Worm (Caenorhabditis elegans) whole organism, late embryonic: ENCODE results near the gene F11C1.1.
A peak's percentile ranks its signal among the peaks of the same experiment; 100 is the strongest.

Experiments used
- C08G9.2 ChIP-seq: sonication (generic microtip); optimal IDR thresholded peaks from 2 replicates; lab custom pipeline; 2016; ENCODE audit warnings: mild to moderate bottlenecking, missing genetic modification characterization, moderate library complexity, missing compliant biosample characterization
- F13H6.1 ChIP-seq: sonication (generic microtip); optimal IDR thresholded peaks from 2 replicates; lab custom pipeline; 2016; ENCODE audit warnings: missing genetic modification characterization, missing compliant biosample characterization
- K02D7.2 ChIP-seq: sonication (generic microtip); optimal IDR thresholded peaks from 2 replicates; lab custom pipeline; 2017; ENCODE audit warnings: mild to moderate bottlenecking, missing genetic modification characterization, missing compliant biosample characterization
- T23F11.4 ChIP-seq: fragments of 200-800 bp; sonication (Bioruptor generic); optimal IDR thresholded peaks from 2 replicates; lab custom pipeline; 2018; ENCODE audit warnings: mild to moderate bottlenecking, missing genetic modification characterization, missing compliant biosample characterization
- ahr-1 ChIP-seq: sonication (generic microtip); optimal IDR thresholded peaks from 2 replicates; lab custom pipeline; 2016; ENCODE audit warnings: missing genetic modification characterization, missing compliant biosample characterization
- ceh-19 ChIP-seq: fragments of 200-800 bp; sonication (Bioruptor generic); optimal IDR thresholded peaks from 2 replicates; lab custom pipeline; 2018; ENCODE audit warnings: mild to moderate bottlenecking, missing genetic modification characterization, missing compliant biosample characterization
- ceh-2 ChIP-seq: sonication (generic microtip); optimal IDR thresholded peaks from 2 replicates; lab custom pipeline; 2016; ENCODE audit warnings: missing genotype, missing genetic modification characterization, missing compliant biosample characterization
- ceh-22 ChIP-seq: sonication (generic microtip); optimal IDR thresholded peaks from 2 replicates; lab custom pipeline; 2017; ENCODE audit warnings: missing biosample characterization, missing genetic modification characterization
- ceh-24 ChIP-seq: sonication (generic microtip); optimal IDR thresholded peaks from 2 replicates; lab custom pipeline; 2016; ENCODE audit warnings: mild to moderate bottlenecking, missing genetic modification characterization, missing compliant biosample characterization
- ceh-31 ChIP-seq: sonication (generic microtip); optimal IDR thresholded peaks from 2 replicates; lab custom pipeline; 2016; ENCODE audit warnings: missing genetic modification characterization, missing compliant biosample characterization
- ceh-34 ChIP-seq: sonication (generic microtip); optimal IDR thresholded peaks from 2 replicates; lab custom pipeline; 2016; ENCODE audit warnings: mild to moderate bottlenecking, missing genetic modification characterization, missing compliant biosample characterization
- ceh-45 ChIP-seq: fragments of 200-800 bp; sonication (Bioruptor generic); IDR thresholded peaks from 2 replicates; pipeline ENCODE4 v1.3.6; 2022; ENCODE audit warnings: missing genetic modification reagents, missing genetic modification characterization, missing compliant biosample characterization
- ceh-48 ChIP-seq: sonication (generic microtip); optimal IDR thresholded peaks from 2 replicates; lab custom pipeline; 2016; ENCODE audit warnings: missing genetic modification characterization, inconsistent platforms, missing compliant biosample characterization
- ceh-6 ChIP-seq: fragments of 200-800 bp; sonication (Bioruptor generic); optimal IDR thresholded peaks from 2 replicates; lab custom pipeline; 2018; ENCODE audit warnings: mild to moderate bottlenecking, missing genetic modification characterization, missing compliant biosample characterization
- che-1 ChIP-seq: sonication (generic microtip); optimal IDR thresholded peaks from 2 replicates; lab custom pipeline; 2016; ENCODE audit warnings: mild to moderate bottlenecking, missing genetic modification characterization, missing compliant biosample characterization
- dmd-4 ChIP-seq: sonication (generic microtip); optimal IDR thresholded peaks from 2 replicates; lab custom pipeline; 2016; ENCODE audit warnings: borderline replicate concordance, missing genetic modification characterization, missing compliant biosample characterization
- elt-2 ChIP-seq: sonication (generic microtip); optimal IDR thresholded peaks from 2 replicates; lab custom pipeline; 2016; ENCODE audit warnings: missing genetic modification reagents, missing genetic modification characterization, missing compliant biosample characterization
- elt-4 ChIP-seq: sonication (generic microtip); optimal IDR thresholded peaks from 2 replicates; lab custom pipeline; 2016; ENCODE audit warnings: missing genetic modification characterization, missing compliant biosample characterization
- ets-4 ChIP-seq: sonication (generic microtip); optimal IDR thresholded peaks from 2 replicates; lab custom pipeline; 2016; ENCODE audit warnings: missing genetic modification characterization, missing compliant biosample characterization
- fkh-10 ChIP-seq: fragments of 150-350 bp; optimal IDR thresholded peaks from 2 replicates; lab custom pipeline; 2014; ENCODE audit warnings: missing biosample characterization, missing genetic modification reagents, missing genetic modification characterization
- hlh-8 ChIP-seq: sonication (generic microtip); optimal IDR thresholded peaks from 2 replicates; lab custom pipeline; 2016; ENCODE audit warnings: missing genotype, missing genetic modification characterization, missing compliant biosample characterization
- lin-11 ChIP-seq: fragments of 200-800 bp; sonication (Bioruptor generic); optimal IDR thresholded peaks from 2 replicates; lab custom pipeline; 2018; ENCODE audit warnings: mild to moderate bottlenecking, missing genetic modification characterization, missing compliant biosample characterization
- mec-3 ChIP-seq: sonication (generic microtip); optimal IDR thresholded peaks from 2 replicates; lab custom pipeline; 2016; ENCODE audit warnings: borderline replicate concordance, missing genetic modification characterization, missing compliant biosample characterization
- nfya-1 ChIP-seq: sonication (generic microtip); optimal IDR thresholded peaks from 2 replicates; lab custom pipeline; 2017; ENCODE audit warnings: missing genetic modification characterization, mild to moderate bottlenecking, missing compliant biosample characterization, antibody characterized with exemption, moderate library complexity
- nhr-232 ChIP-seq: sonication (generic microtip); optimal IDR thresholded peaks from 2 replicates; lab custom pipeline; 2016; ENCODE audit warnings: missing genetic modification characterization, missing compliant biosample characterization
- pat-9 ChIP-seq: fragments of 200-800 bp; sonication (Bioruptor generic); optimal IDR thresholded peaks from 2 replicates; lab custom pipeline; 2018; ENCODE audit warnings: mild to moderate bottlenecking, missing genetic modification characterization, moderate library complexity, missing compliant biosample characterization
- pha-2 ChIP-seq: sonication (generic microtip); optimal IDR thresholded peaks from 2 replicates; lab custom pipeline; 2017; ENCODE audit warnings: mild to moderate bottlenecking, missing genetic modification characterization, missing compliant biosample characterization
- pqm-1 ChIP-seq: sonication (generic microtip); optimal IDR thresholded peaks from 2 replicates; lab custom pipeline; 2016; ENCODE audit warnings: missing genetic modification characterization, missing compliant biosample characterization
- sox-2 ChIP-seq: fragments of 200-800 bp; sonication (Bioruptor generic); IDR thresholded peaks from 2 replicates; pipeline ENCODE4 v1.3.6; 2022; ENCODE audit warnings: missing genetic modification reagents, missing genetic modification characterization, missing compliant biosample characterization
- sox-4 ChIP-seq: sonication (generic microtip); optimal IDR thresholded peaks from 2 replicates; lab custom pipeline; 2017; ENCODE audit warnings: mild to moderate bottlenecking, missing genetic modification characterization, inconsistent platforms, missing compliant biosample characterization
- syd-9 ChIP-seq: sonication (generic microtip); optimal IDR thresholded peaks from 2 replicates; lab custom pipeline; 2016; ENCODE audit warnings: mild to moderate bottlenecking, missing genetic modification characterization, moderate library complexity, missing compliant biosample characterization
- tbx-2 ChIP-seq: sonication (generic microtip); optimal IDR thresholded peaks from 2 replicates; lab custom pipeline; 2016; ENCODE audit warnings: missing genetic modification characterization, missing compliant biosample characterization
- tbx-7 ChIP-seq: sonication (generic microtip); optimal IDR thresholded peaks from 2 replicates; lab custom pipeline; 2016; ENCODE audit warnings: missing genotype, missing genetic modification characterization, missing compliant biosample characterization
- unc-3 ChIP-seq, 2 experiments: fragments of 200-800 bp in 1 of 2; sonication (Bioruptor generic) in 1 of 2; sonication (generic microtip) in 1 of 2; conservative IDR thresholded peaks in 1 of 2; optimal IDR thresholded peaks in 1 of 2; 2 replicates each; pipeline versions ENCODE4 v1.3.6 to Lab custom; 2016 to 2022; ENCODE audit warnings: missing compliant biosample characterization in 2 of 2, missing genetic modification characterization in 2 of 2, missing genetic modification reagents in 1 of 2
- unc-55 ChIP-seq: sonication (generic microtip); optimal IDR thresholded peaks from 2 replicates; lab custom pipeline; 2017; ENCODE audit warnings: missing biosample characterization, missing genetic modification reagents, missing genetic modification characterization

Gene F11C1.1

DNA sequence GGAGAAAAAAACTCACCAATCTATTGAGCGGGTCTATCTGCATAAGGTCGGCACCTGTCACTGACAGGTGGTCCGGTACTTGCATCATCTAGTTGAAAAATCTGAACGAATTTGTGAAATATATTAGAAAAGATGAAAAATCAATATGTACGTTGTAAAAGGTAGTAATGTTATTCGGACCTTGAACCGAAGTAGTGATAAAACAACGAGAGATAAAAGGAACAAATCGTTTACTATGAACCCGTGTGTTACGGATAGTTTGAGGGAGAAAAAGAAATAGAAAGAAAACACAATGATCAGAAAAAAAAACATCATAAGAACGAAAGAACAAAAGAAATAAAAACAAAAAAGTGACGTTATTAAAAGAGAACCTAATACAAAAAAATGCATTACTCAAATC lies 3.3 kb downstream of the F11C1.1 start, which contains the start of gene mff-1:
Gene mff-1 (minus strand): TSS at position 101 of the 400 bp plus-strand sequence.
- no peak for TF ChIP-seq tbx-2
- peak; percentile 16 for TF ChIP-seq elt-2 (tag; lab: Kevin White, UChicago)

DNA sequence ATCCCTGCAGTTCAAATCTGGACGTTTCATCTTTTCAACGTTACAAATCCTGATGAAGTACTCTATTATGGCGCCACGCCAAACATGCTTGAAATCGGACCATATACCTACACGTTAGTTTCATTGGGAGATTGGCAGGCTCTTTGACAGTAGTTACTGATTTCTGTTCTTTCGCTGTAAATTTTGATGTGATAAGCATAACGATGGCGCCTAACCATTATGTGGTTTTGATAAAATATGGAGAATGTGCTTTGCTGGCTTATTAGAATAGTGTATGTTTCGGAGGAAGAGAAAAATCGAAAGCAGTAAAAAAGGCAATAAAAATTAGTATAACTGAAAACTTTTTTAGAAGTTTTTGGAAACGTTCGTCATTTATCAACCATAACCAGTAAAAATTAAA lies 7.7 kb downstream of the F11C1.1 start:
- TF ChIP-seq C08G9.2 (tag; lab: Kevin White, UChicago) (no peak), unc-55 (GFP tag; lab: Kevin White, UChicago) (no peak), T23F11.4 (GFP tag; lab: Kevin White, UChicago) (no peak), ceh-24 (tag; lab: Kevin White, UChicago) (no peak), pha-2 (tag; lab: Kevin White, UChicago) (no peak), tbx-7 (tag; lab: Kevin White, UChicago) (no peak), ceh-22 (tag; lab: Kevin White, UChicago) (no peak), ceh-48 (no peak), hlh-8 (no peak)

ce11 chrX:12981393-12981792 lies 9.0 kb downstream of the F11C1.1 start, which contains the start of gene scav-4:
Gene scav-4 (plus strand): TSS chrX:12981775.
- no peak for TF ChIP-seq syd-9 (tag; lab: Kevin White, UChicago)
- TF ChIP-seq C08G9.2 (tag; lab: Kevin White, UChicago), result no peak
- TF ChIP-seq nhr-232 (tag; lab: Kevin White, UChicago), result no peak
- TF ChIP-seq ceh-48, result no peak
- no peak for TF ChIP-seq ceh-19 (GFP tag; lab: Kevin White, UChicago)

DNA sequence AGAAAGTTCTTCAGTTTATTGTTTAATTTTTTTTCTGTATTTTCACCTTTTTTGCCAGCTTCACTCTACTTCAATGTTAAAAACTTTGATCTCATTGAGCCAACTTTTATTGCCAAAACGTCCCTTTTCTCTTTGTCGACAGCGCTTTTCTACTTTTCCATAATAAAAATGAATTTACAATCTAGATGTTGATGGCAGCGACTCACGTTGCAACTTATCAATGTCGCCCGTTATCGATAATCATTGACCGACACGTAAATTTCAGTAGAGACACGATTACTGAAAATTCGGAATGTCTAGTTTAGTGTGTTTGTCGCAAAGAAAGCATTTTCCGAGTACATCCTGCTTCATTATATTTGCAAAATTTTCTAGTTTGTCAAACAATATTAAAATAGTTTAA lies 10.6 kb downstream of the F11C1.1 start:
- TF ChIP-seq ceh-31 (tag; lab: Kevin White, UChicago) (no peak), elt-2 (tag; lab: Kevin White, UChicago) (peak; percentile 32), nfya-1 (tag; lab: Kevin White, UChicago) (no peak), ceh-48 (no peak), dmd-4 (tag; lab: Kevin White, UChicago) (no peak), ceh-45 (GFP tag; lab: Robert Waterston, UW) (no peak), unc-3 (GFP tag; conservative IDR thresholded peaks at IDR 0.05; lab: Robert Waterston, UW) (no peak), unc-3 (tag; optimal IDR thresholded peaks at IDR 0.05; lab: Kevin White, UChicago) (no peak), sox-4 (no peak), sox-2 (GFP tag; lab: Robert Waterston, UW) (no peak)

DNA sequence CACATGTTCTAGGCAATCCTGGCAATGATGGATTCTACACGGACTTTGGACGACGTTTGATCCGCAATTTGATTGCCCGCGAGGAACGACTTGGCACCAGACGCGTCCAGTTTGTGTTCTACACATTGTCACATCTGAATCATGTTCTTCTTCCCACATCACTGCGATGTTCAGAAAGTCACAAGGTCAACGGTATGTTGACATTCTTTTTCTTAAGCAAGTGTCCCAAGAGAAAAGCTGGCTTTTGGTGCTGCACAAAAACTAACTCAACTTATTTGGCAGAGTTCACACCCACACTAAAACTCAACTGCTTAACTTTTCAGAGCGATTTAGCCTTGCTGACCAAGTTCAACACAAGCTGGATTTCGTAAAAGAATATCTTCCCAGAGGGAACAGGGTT lies 11.8 kb downstream of the F11C1.1 start:
- TF ChIP-seq ceh-22 (tag; lab: Kevin White, UChicago), result no peak
- TF ChIP-seq mec-3, result no peak
- TF ChIP-seq lin-11 (tag; lab: Kevin White, UChicago), result no peak
- no peak for TF ChIP-seq ceh-19 (GFP tag; lab: Kevin White, UChicago)
- no peak for TF ChIP-seq elt-4 (tag; lab: Kevin White, UChicago)
- TF ChIP-seq ets-4, result no peak
- no peak for TF ChIP-seq ceh-6

DNA sequence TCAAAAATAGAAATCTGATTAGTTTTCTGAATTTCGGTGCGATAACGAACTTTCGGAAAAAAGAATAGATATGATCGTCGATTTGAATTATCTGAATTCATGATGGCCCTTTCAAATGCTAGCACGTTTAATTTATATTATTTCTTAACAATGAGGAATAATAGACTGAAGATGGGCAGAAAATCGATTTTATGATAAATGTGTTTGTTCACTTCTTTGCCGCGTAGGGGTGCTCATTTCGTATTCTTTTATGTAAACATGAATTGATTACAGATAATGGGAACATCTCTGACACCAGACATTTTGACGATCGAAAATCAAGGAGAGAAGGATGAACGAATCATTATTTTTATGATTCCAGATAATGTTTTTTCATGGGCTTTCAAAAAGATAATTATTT lies 12.9 kb downstream of the F11C1.1 start, which contains the start of gene F11C1.9:
Gene F11C1.9 (minus strand): TSS at position 101 of the 400 bp plus-strand sequence.
- TF ChIP-seq tbx-7 (tag; lab: Kevin White, UChicago) (no peak), ceh-34 (tag; lab: Kevin White, UChicago) (no peak), ahr-1 (no peak), fkh-10 (GFP tag; lab: Kevin White, UChicago) (no peak), ceh-2 (tag; lab: Kevin White, UChicago) (no peak), F13H6.1 (no peak), unc-3 (GFP tag; conservative IDR thresholded peaks at IDR 0.05; lab: Robert Waterston, UW) (no peak), unc-3 (tag; optimal IDR thresholded peaks at IDR 0.05; lab: Kevin White, UChicago) (no peak), che-1 (tag; lab: Kevin White, UChicago) (no peak), pat-9 (tag; lab: Kevin White, UChicago) (no peak), pha-2 (tag; lab: Kevin White, UChicago) (no peak), nfya-1 (tag; lab: Kevin White, UChicago) (no peak), pqm-1 (no peak), K02D7.2 (tag; lab: Kevin White, UChicago) (no peak)
